Worm (Caenorhabditis elegans): ENCODE measurements around the gene ZK1248.20.

ce11 chrII:5804288-5804687 lies 12.2 kb upstream of the ZK1248.20 start:
- TF ChIP-seq aly-2 (tag; optimal IDR thresholded peaks at IDR 0.05) (no peak), mdl-1 (tag; optimal IDR thresholded peaks at IDR 0.05) (no peak), ZK546.5 (tag; optimal IDR thresholded peaks at IDR 0.05) (no peak)

All from whole organism, L3 larva.